Worm (Caenorhabditis elegans): ENCODE data around the gene clec-126.

- TF ChIP-seq nhr-28 (tag; optimal IDR thresholded peaks at IDR 0.05) (no peak), ceh-83 (GFP tag; optimal IDR thresholded peaks at IDR 0.05) (no peak), unc-62 (GFP tag; optimal IDR thresholded peaks at IDR 0.05) (no peak)
Measured at ce11 chrII:3481584-3481983, 37.7 kb upstream of the clec-126 start, which contains the start of gene Y49F6B.8.

All from whole organism, mixed stage, embryonic.